Fruit fly (Drosophila melanogaster) whole organism, embryonic: ENCODE data around the gene CG13024.

Source experiments
- Adf1 ChIP-seq: fragments of 200-800 bp; sonication (Bioruptor generic); IDR thresholded peaks from 2 replicates; pipeline ENCODE4 v1.3.6; 2022; ENCODE audit warnings: missing biosample characterization, missing genetic modification characterization
- B-H1 ChIP-seq: fragments of 200-800 bp; sonication (Bioruptor generic); IDR thresholded peaks from 3 replicates; pipeline ENCODE4 v1.3.6; 2022; ENCODE audit warnings: missing biosample characterization, missing genetic modification characterization
- CG11560 ChIP-seq: fragments of 200-800 bp; sonication (Bioruptor generic); IDR thresholded peaks from 3 replicates; pipeline ENCODE4 v1.3.6; 2022; ENCODE audit warnings: missing biosample characterization, missing genetic modification characterization
- CG11695 ChIP-seq: fragments of 200-800 bp; sonication (Bioruptor generic); IDR thresholded peaks from 3 replicates; pipeline ENCODE4 v1.3.6; 2022; ENCODE audit warnings: missing biosample characterization, missing genetic modification characterization
- CG12219 ChIP-seq: fragments of 200-800 bp; sonication (Bioruptor generic); optimal IDR thresholded peaks from 3 replicates; lab custom pipeline; 2018; ENCODE audit warnings: missing biosample characterization, mild to moderate bottlenecking, missing genetic modification characterization
- CG2202 ChIP-seq: fragments of 200-800 bp; sonication (Bioruptor generic); optimal IDR thresholded peaks from 2 replicates; lab custom pipeline; 2018; ENCODE audit warnings: missing biosample characterization, mild to moderate bottlenecking, missing genetic modification characterization
- CG4360 ChIP-seq: fragments of 200-800 bp; sonication (Bioruptor generic); IDR thresholded peaks from 2 replicates; pipeline ENCODE4 v1.3.6; 2022; ENCODE audit warnings: missing biosample characterization, missing genetic modification characterization
- CG7987 ChIP-seq: fragments of 200-800 bp; sonication (Bioruptor generic); optimal IDR thresholded peaks from 2 replicates; lab custom pipeline; 2018; ENCODE audit warnings: missing biosample characterization, mild to moderate bottlenecking, missing genetic modification characterization, moderate library complexity
- CG8290 ChIP-seq, 3 experiments: fragments of 200-800 bp; sonication (Bioruptor generic); optimal IDR thresholded peaks; 2 replicates each; lab custom pipeline; 2016 to 2019; ENCODE audit warnings: missing biosample characterization in 3 of 3, missing genetic modification characterization in 3 of 3, mild to moderate bottlenecking in 2 of 3, moderate library complexity in 1 of 3
- CG8478 ChIP-seq: fragments of >200 bp; optimal IDR thresholded peaks from 2 replicates; lab custom pipeline; 2018
- CG9932 ChIP-seq: fragments of 200-800 bp; sonication (Bioruptor generic); IDR thresholded peaks from 2 replicates; pipeline ENCODE4 v1.3.6; 2022; ENCODE audit warnings: missing biosample characterization, missing genetic modification characterization
- CHES-1-like ChIP-seq: fragments of 200-800 bp; sonication (Bioruptor generic); optimal IDR thresholded peaks from 2 replicates; lab custom pipeline; 2016; ENCODE audit warnings: missing biosample characterization, missing genetic modification characterization
- Chrac-16 ChIP-seq: fragments of 200-800 bp; sonication (Bioruptor generic); optimal IDR thresholded peaks from 3 replicates; lab custom pipeline; 2016; ENCODE audit warnings: missing biosample characterization, missing genetic modification characterization
- Deaf1 ChIP-seq: fragments of 200-800 bp; optimal IDR thresholded peaks from 3 replicates; lab custom pipeline; 2019; ENCODE audit warnings: missing biosample characterization, mild to moderate bottlenecking, missing genetic modification characterization, moderate library complexity
- ERR ChIP-seq: fragments of 200-800 bp; sonication (Bioruptor generic); optimal IDR thresholded peaks from 2 replicates; lab custom pipeline; 2016; ENCODE audit warnings: missing biosample characterization, missing genetic modification characterization
- Ets65A ChIP-seq: fragments of 200-800 bp; sonication (Bioruptor generic); peaks from one replicate; lab custom pipeline; 2016; ENCODE audit warnings: missing biosample characterization, missing genetic modification characterization
- HLH3B ChIP-seq: fragments of 200-800 bp; sonication (Bioruptor generic); IDR thresholded peaks from 2 replicates; pipeline ENCODE4 v1.3.6; 2022; ENCODE audit warnings: missing biosample characterization, missing genetic modification characterization
- Max ChIP-seq: fragments of 200-800 bp; sonication (Bioruptor generic); optimal IDR thresholded peaks from 2 replicates; lab custom pipeline; 2016; ENCODE audit warnings: missing biosample characterization, mild to moderate bottlenecking, missing genetic modification characterization
- Med ChIP-seq: fragments of 200-800 bp; sonication (Bioruptor generic); peaks from one replicate; lab custom pipeline; 2016; ENCODE audit warnings: missing biosample characterization, missing genetic modification characterization, mild to moderate bottlenecking, inconsistent platforms, moderate library complexity
- NFAT ChIP-seq: fragments of 200-800 bp; sonication (Bioruptor generic); IDR thresholded peaks from 2 replicates; pipeline ENCODE4 v1.3.6; 2022; ENCODE audit warnings: missing biosample characterization, missing genetic modification characterization
- Sin3A ChIP-seq: fragments of >200 bp; optimal IDR thresholded peaks from 2 replicates; lab custom pipeline; 2018
- YL-1 ChIP-seq: fragments of 200-800 bp; sonication (Bioruptor generic); optimal IDR thresholded peaks from 3 replicates; lab custom pipeline; 2017; ENCODE audit warnings: missing biosample characterization, mild to moderate bottlenecking, missing genetic modification characterization
- abd-A ChIP-seq: fragments of 200-800 bp; sonication (Bioruptor generic); optimal IDR thresholded peaks from 3 replicates; lab custom pipeline; 2019; ENCODE audit warnings: missing biosample characterization, mild to moderate bottlenecking, missing genetic modification characterization, moderate library complexity
- bab2 ChIP-seq: fragments of 200-800 bp; sonication (Bioruptor generic); optimal IDR thresholded peaks from 2 replicates; lab custom pipeline; 2016; ENCODE audit warnings: missing biosample characterization, missing genetic modification characterization
- cad ChIP-seq: fragments of >200 bp; optimal IDR thresholded peaks from 2 replicates; lab custom pipeline; 2017; ENCODE audit warnings: missing biosample characterization, missing genetic modification characterization
- cas ChIP-seq: fragments of 200-800 bp; sonication (Bioruptor generic); IDR thresholded peaks from 2 replicates; pipeline ENCODE4 v1.3.6; 2022; ENCODE audit warnings: missing biosample characterization, missing genetic modification characterization
- chinmo ChIP-seq: fragments of 200-800 bp; sonication (Bioruptor generic); IDR thresholded peaks from 4 replicates; pipeline ENCODE4 v1.3.6; 2022; ENCODE audit warnings: missing biosample characterization, missing genetic modification characterization; ENCODE audit not compliant: partially characterized antibody
- dpn ChIP-seq, 2 experiments: fragments of 200-800 bp; sonication (Bioruptor generic); optimal IDR thresholded peaks; 3 replicates each; lab custom pipeline; 2016; ENCODE audit warnings: missing biosample characterization in 2 of 2, missing genetic modification characterization in 2 of 2
- en ChIP-seq: fragments of 200-800 bp; sonication (Bioruptor generic); optimal IDR thresholded peaks from 2 replicates; lab custom pipeline; 2016; ENCODE audit warnings: missing biosample characterization, missing genetic modification characterization
- grau ChIP-seq: fragments of 200-800 bp; optimal IDR thresholded peaks from 3 replicates; lab custom pipeline; 2019; ENCODE audit warnings: missing biosample characterization, mild to moderate bottlenecking, missing genetic modification characterization, moderate library complexity
- hbn ChIP-seq: fragments of 200-800 bp; sonication (Bioruptor generic); IDR thresholded peaks from 2 replicates; pipeline ENCODE4 v1.3.6; 2022; ENCODE audit warnings: missing biosample characterization, missing genetic modification characterization; ENCODE audit not compliant: partially characterized antibody
- ind ChIP-seq: fragments of 200-800 bp; sonication (Bioruptor generic); optimal IDR thresholded peaks from 3 replicates; lab custom pipeline; 2016; ENCODE audit warnings: missing biosample characterization, missing genetic modification characterization
- lmd ChIP-seq: fragments of 200-800 bp; sonication (Bioruptor generic); IDR thresholded peaks from 2 replicates; pipeline ENCODE4 v1.3.6; 2022; ENCODE audit warnings: missing biosample characterization, missing genetic modification characterization
- mam ChIP-seq: fragments of 200-800 bp; sonication (Bioruptor generic); optimal IDR thresholded peaks from 3 replicates; lab custom pipeline; 2016; ENCODE audit warnings: missing biosample characterization, missing genetic modification characterization
- nerfin-1 ChIP-seq: fragments of 200-800 bp; sonication (Bioruptor generic); optimal IDR thresholded peaks from 3 replicates; lab custom pipeline; 2019; ENCODE audit warnings: missing biosample characterization, mild to moderate bottlenecking, missing genetic modification characterization, moderate library complexity
- nmo ChIP-seq: fragments of 200-800 bp; sonication (Bioruptor generic); optimal IDR thresholded peaks from 2 replicates; lab custom pipeline; 2018; ENCODE audit warnings: missing biosample characterization, mild to moderate bottlenecking, missing genetic modification characterization, moderate library complexity
- nom ChIP-seq: fragments of 200-800 bp; sonication (Bioruptor generic); optimal IDR thresholded peaks from 2 replicates; lab custom pipeline; 2017; ENCODE audit warnings: missing biosample characterization, missing genetic modification characterization, mild to moderate bottlenecking, moderate library complexity, missing genetic modification reagents
- org-1 ChIP-seq: fragments of 200-800 bp; sonication (Bioruptor generic); optimal IDR thresholded peaks from 2 replicates; lab custom pipeline; 2017; ENCODE audit warnings: missing biosample characterization, missing genetic modification characterization
- ro ChIP-seq: fragments of 200-800 bp; sonication (Bioruptor generic); IDR thresholded peaks from 2 replicates; pipeline ENCODE4 v1.3.6; 2022; ENCODE audit warnings: missing biosample characterization, missing genetic modification characterization
- salm ChIP-seq: fragments of 200-800 bp; sonication (Bioruptor generic); optimal IDR thresholded peaks from 2 replicates; lab custom pipeline; 2018; ENCODE audit warnings: missing biosample characterization, mild to moderate bottlenecking, missing genetic modification characterization
- schlank ChIP-seq: fragments of 200-800 bp; sonication (Bioruptor generic); optimal IDR thresholded peaks from 2 replicates; lab custom pipeline; 2018; ENCODE audit warnings: missing biosample characterization, mild to moderate bottlenecking, missing genetic modification characterization
- sens ChIP-seq: fragments of 200-800 bp; sonication (Bioruptor generic); peaks from one replicate; lab custom pipeline; 2016; ENCODE audit warnings: missing biosample characterization, missing genetic modification characterization
- sisA ChIP-seq: fragments of 200-800 bp; sonication (Bioruptor generic); IDR thresholded peaks from 2 replicates; pipeline ENCODE4 v1.3.6; 2022; ENCODE audit warnings: missing biosample characterization, missing genetic modification characterization
- sna ChIP-seq: fragments of 200-800 bp; sonication (Bioruptor generic); IDR thresholded peaks from 2 replicates; pipeline ENCODE4 v1.3.6; 2022; ENCODE audit warnings: missing biosample characterization, missing genetic modification characterization; ENCODE audit not compliant: partially characterized antibody
- sob ChIP-seq: fragments of 200-800 bp; sonication (Bioruptor generic); IDR thresholded peaks from 2 replicates; pipeline ENCODE4 v1.3.6; 2022; ENCODE audit warnings: missing biosample characterization, missing genetic modification characterization
- tap ChIP-seq: fragments of 200-800 bp; optimal IDR thresholded peaks from 3 replicates; lab custom pipeline; 2019; ENCODE audit warnings: missing biosample characterization, mild to moderate bottlenecking, missing genetic modification characterization, moderate library complexity
- trh ChIP-seq: fragments of 200-800 bp; sonication (Bioruptor generic); optimal IDR thresholded peaks from 2 replicates; lab custom pipeline; 2016; ENCODE audit warnings: missing biosample characterization, missing genetic modification characterization
- vvl ChIP-seq: fragments of 200-800 bp; sonication (Bioruptor generic); IDR thresholded peaks from 2 replicates; pipeline ENCODE4 v1.3.6; 2022; ENCODE audit warnings: missing biosample characterization, missing genetic modification characterization

Gene CG13024

DNA sequence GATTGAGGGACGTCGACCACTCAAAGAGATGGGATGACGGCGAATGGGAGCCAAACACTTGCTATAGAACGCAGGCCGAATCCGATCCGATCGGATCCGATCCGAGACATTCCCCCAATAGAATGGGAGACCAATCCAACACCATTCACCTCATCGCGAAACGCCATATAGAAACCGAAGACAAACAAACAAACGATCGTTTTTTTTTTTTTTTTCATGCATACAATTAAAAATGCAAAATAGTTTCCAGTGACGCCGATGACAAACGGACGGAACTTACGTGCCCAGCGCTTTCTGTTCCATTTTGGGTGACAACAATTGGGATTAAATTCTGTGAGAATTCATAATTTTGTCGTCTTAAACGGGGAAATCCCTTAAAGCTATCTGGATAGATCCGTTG is 14.9 kb downstream of the CG13024 start:
- TF ChIP-seq vvl = peak; percentile 70
- TF ChIP-seq lmd (GFP tag; lab: Robert Waterston, UW) = no peak
- no peak for TF ChIP-seq salm (tag; lab: Kevin White, UChicago)
- peak; percentile 77; the same call in 2 of the 4 replicates for TF ChIP-seq chinmo (GFP tag; lab: Robert Waterston, UW)
- no peak for TF ChIP-seq nerfin-1 (tag; lab: Kevin White, UChicago)
- TF ChIP-seq sens (GFP tag; lab: Kevin White, UChicago) = no peak
- 0 out of 2 replicates have a peak, but pooled peaks have one; percentile 27 for TF ChIP-seq NFAT (GFP tag; lab: Robert Waterston, UW)
- TF ChIP-seq ro (GFP tag; lab: Robert Waterston, UW) = no peak
- TF ChIP-seq ERR (GFP tag; lab: Kevin White, UChicago) = no peak
- TF ChIP-seq ind = no peak
- TF ChIP-seq sisA (GFP tag; lab: Robert Waterston, UW) = no peak
- no peak for TF ChIP-seq B-H1 (GFP tag; lab: Robert Waterston, UW)
- TF ChIP-seq sna (GFP tag; lab: Robert Waterston, UW) = no peak
- TF ChIP-seq Deaf1 (tag; lab: Kevin White, UChicago) = peak; percentile 12
- TF ChIP-seq HLH3B (GFP tag; lab: Robert Waterston, UW) = no peak
- no peak for TF ChIP-seq cas (GFP tag; lab: Robert Waterston, UW)

DNA sequence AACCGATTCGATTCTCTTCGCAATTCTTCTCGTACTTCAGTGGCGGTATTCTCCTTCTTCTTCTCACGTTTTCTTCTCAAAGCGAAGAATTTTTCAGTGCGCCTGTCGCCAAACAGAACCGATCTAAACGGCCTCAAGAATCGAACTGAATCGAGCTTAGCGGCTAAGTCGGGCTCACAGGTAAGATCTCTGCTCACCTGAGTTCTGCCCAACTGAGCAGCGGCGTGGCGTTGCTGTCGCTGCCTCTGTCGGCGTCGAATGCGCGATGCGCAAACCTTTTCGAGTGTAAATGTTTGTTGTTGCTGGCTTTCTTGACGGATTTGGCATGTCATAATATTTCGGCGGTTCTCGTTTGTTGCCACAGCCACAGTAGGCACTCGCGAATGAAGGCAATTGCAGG is 17.0 kb downstream of the CG13024 start:
- TF ChIP-seq org-1 (GFP tag; lab: Kevin White, UChicago) = no peak
- peak; percentile 70 for TF ChIP-seq Med (GFP tag; lab: Kevin White, UChicago)
- TF ChIP-seq chinmo (GFP tag; lab: Robert Waterston, UW) = 0 out of 4 replicates have a peak, but pooled peaks have one; percentile 44
- TF ChIP-seq CG8290 (GFP tag; optimal IDR thresholded peaks at IDR 0.05; lab: Kevin White, UChicago) = no peak
- peak in 1 of 2 experiments; percentile 6 for TF ChIP-seq CG8290 (tag; optimal IDR thresholded peaks at IDR 0.05; lab: Kevin White, UChicago)
- TF ChIP-seq nom (GFP tag; lab: Kevin White, UChicago) = peak; percentile 17
- peak; percentile 85 for TF ChIP-seq Adf1 (GFP tag; lab: Robert Waterston, UW)
- TF ChIP-seq sob (GFP tag; lab: Robert Waterston, UW) = 0 out of 2 replicates have a peak, but pooled peaks have one; percentile 27
- TF ChIP-seq CG4360 (GFP tag; lab: Robert Waterston, UW) = 0 out of 2 replicates have a peak, but pooled peaks have one; percentile 7
- no peak for TF ChIP-seq CG11695 (GFP tag; lab: Robert Waterston, UW)

DNA sequence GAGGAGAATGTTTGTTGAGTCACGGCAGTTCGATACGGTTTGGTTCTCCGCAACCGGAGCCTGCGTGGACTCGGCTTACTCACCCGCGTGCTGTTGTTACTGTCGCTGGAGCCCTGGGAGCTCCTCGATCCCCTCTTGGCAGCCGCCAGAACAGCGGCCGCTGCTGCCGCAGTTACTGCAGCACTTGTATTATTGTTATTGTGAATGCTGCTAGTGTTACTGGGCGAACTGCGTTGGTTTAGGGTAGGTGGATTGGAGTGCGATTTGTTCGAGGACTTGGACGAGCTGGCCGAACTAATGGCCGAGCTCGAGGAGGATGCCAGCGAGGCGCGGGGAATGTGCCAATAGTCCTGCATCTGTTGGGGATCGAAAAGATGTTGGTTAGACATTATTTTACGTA is 18.4 kb downstream of the CG13024 start:
- TF ChIP-seq CG2202 = no peak
- TF ChIP-seq Ets65A (GFP tag; lab: Kevin White, UChicago) = peak; percentile 91
- TF ChIP-seq hbn (GFP tag; lab: Robert Waterston, UW) = no peak

DNA sequence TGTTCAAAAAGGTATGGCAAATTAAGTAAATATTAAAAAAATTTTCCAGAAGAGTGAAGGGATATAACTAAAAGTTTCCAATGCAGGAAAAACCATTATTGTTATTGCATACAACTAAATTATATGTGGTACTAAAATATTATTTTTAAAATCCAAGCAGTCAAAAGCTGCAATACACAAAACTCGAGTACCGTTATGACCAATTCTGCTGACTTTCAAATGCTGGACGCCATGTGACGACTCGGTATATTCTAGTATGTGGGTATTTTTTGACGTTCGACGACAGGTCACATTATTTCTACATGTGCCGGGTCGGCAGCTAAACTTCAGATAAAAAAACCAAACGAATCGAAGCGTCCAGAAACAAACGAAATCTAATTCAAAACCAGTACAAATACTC is 20.7 kb downstream of the CG13024 start:
- TF ChIP-seq dpn (GFP tag; optimal IDR thresholded peaks at IDR 0.05; lab: Kevin White, UChicago) (peak; percentile 10 to 18), nmo (GFP tag; lab: Kevin White, UChicago) (peak; percentile 70), abd-A (tag; lab: Kevin White, UChicago) (peak; percentile 59), mam (GFP tag; lab: Kevin White, UChicago) (peak; percentile 11), CG9932 (GFP tag; lab: Robert Waterston, UW) (peak; percentile 51; the same call in 1 of the 2 replicates), Sin3A (peak; percentile 21), YL-1 (GFP tag; lab: Kevin White, UChicago) (peak; percentile 61), Chrac-16 (GFP tag; lab: Kevin White, UChicago) (no peak), CG7987 (GFP tag; lab: Kevin White, UChicago) (no peak), schlank (tag; lab: Kevin White, UChicago) (no peak), en (GFP tag; lab: Kevin White, UChicago) (no peak), grau (tag; lab: Kevin White, UChicago) (peak; percentile 30), trh (GFP tag; lab: Kevin White, UChicago) (no peak), CG11560 (tag; lab: Robert Waterston, UW) (no peak), bab2 (GFP tag; lab: Kevin White, UChicago) (no peak), CHES-1-like (GFP tag; lab: Kevin White, UChicago) (peak; percentile 62), cad (GFP tag; lab: Kevin White, UChicago) (no peak), CG8478 (lab: Kevin White, UChicago) (no peak), tap (tag; lab: Kevin White, UChicago) (no peak), CG12219 (GFP tag; lab: Kevin White, UChicago) (no peak), Max (GFP tag; lab: Kevin White, UChicago) (peak; percentile 74)
